Worm (Caenorhabditis elegans) whole organism, L3 larva: ENCODE results near the gene srlf-4.

Experiments used
- daf-12 ChIP-seq: fragments of 150-350 bp; optimal IDR thresholded peaks from 2 replicates; lab custom pipeline; 2014; ENCODE audit warnings: missing biosample characterization, missing genetic modification reagents, missing genetic modification characterization
- ztf-11 ChIP-seq: fragments of 150-350 bp; optimal IDR thresholded peaks from 2 replicates; lab custom pipeline; 2014; ENCODE audit warnings: missing biosample characterization, missing genetic modification characterization

ce11 chrIV:12941254-12941653, 17.0 kb upstream of the srlf-4 start, which contains the start of gene dod-24:
- TF ChIP-seq ztf-11 (tag; lab: Kevin White, UChicago) (no peak), daf-12 (tag; lab: Kevin White, UChicago) (no peak)
